Worm (Caenorhabditis elegans) whole organism, midembryonic: ENCODE results near the gene ant-1.3.

Source experiments
- T22C8.4 ChIP-seq: fragments of 200-800 bp; sonication (Bioruptor generic); IDR thresholded peaks from 2 replicates; pipeline ENCODE4 v1.3.6; 2022; ENCODE audit warnings: missing genetic modification characterization, missing compliant biosample characterization
- flt-1 ChIP-seq: fragments of 200-800 bp; sonication (Bioruptor generic); IDR thresholded peaks from 2 replicates; pipeline ENCODE4 v1.3.6; 2022; ENCODE audit warnings: missing genetic modification characterization, missing compliant biosample characterization
- med-1 ChIP-seq: sonication (generic microtip); optimal IDR thresholded peaks from 2 replicates; lab custom pipeline; 2017; ENCODE audit warnings: missing genetic modification characterization, mild to moderate bottlenecking, missing compliant biosample characterization, antibody characterized with exemption, missing genetic modification reagents; ENCODE audit not compliant: insufficient read depth
- ref-1 ChIP-seq: fragments of 200-800 bp; sonication (Bioruptor generic); conservative IDR thresholded peaks from 2 replicates; pipeline ENCODE4 v1.3.6; 2022; ENCODE audit warnings: missing genetic modification reagents, missing genetic modification characterization, missing compliant biosample characterization
- ztf-23 ChIP-seq: fragments of 200-800 bp; sonication (Bioruptor generic); IDR thresholded peaks from 2 replicates; pipeline ENCODE4 v1.3.6; 2022; ENCODE audit warnings: missing genetic modification reagents, missing genetic modification characterization, missing compliant biosample characterization
- ztf-29 ChIP-seq: fragments of 200-800 bp; sonication (Bioruptor generic); IDR thresholded peaks from 2 replicates; pipeline ENCODE4 v1.3.6; 2022; ENCODE audit warnings: missing genetic modification reagents, missing genetic modification characterization, missing compliant biosample characterization

ce11 chrIV:9739001-9739400, 29.9 kb upstream of the ant-1.3 start:
- TF ChIP-seq T22C8.4 (GFP tag; lab: Robert Waterston, UW) (no peak), med-1 (GFP tag; lab: Kevin White, UChicago) (no peak), ref-1 (GFP tag; lab: Robert Waterston, UW) (no peak), ztf-29 (GFP tag; lab: Robert Waterston, UW) (no peak), ztf-23 (no peak), flt-1 (GFP tag; lab: Robert Waterston, UW) (no peak)
